Worm (Caenorhabditis elegans): ENCODE measurements around the gene dnj-19.

- TF ChIP-seq him-1 (tag; optimal IDR thresholded peaks at IDR 0.05) (no peak), W03F9.2 (tag; optimal IDR thresholded peaks at IDR 0.05) (no peak)
Observed at ce11 chrV:5523260-5523659, 18.6 kb upstream of the dnj-19 start.

All from whole organism, L4/young adult.